Fruit fly (Drosophila melanogaster) whole organism, wandering third instar larva: ENCODE results near the gene CSN6.

ENCODE experiments used
- Dif ChIP-seq: fragments of 200-275, 200-300 bp; sonication (Bioruptor generic); optimal IDR thresholded peaks from 2 replicates; lab custom pipeline; 2018; ENCODE audit warnings: missing biosample characterization, missing genetic modification characterization; ENCODE audit not compliant: partially characterized antibody
- Hr83 ChIP-seq: fragments of 200-300 bp; sonication (Bioruptor generic); optimal IDR thresholded peaks from 2 replicates; lab custom pipeline; 2016; ENCODE audit warnings: missing biosample characterization, mild to moderate bottlenecking, missing genetic modification characterization, moderate library complexity; ENCODE audit not compliant: poor library complexity, severe bottlenecking
- Mio ChIP-seq: sonication (Bioruptor generic); optimal IDR thresholded peaks from 2 replicates; lab custom pipeline; 2016; ENCODE audit warnings: missing biosample characterization, missing genetic modification characterization
- br ChIP-seq: fragments of 200-800 bp; sonication (Bioruptor generic); optimal IDR thresholded peaks from 2 replicates; lab custom pipeline; 2016; ENCODE audit warnings: missing biosample characterization, missing genetic modification characterization
- fru ChIP-seq: fragments of 200-800 bp; sonication (Bioruptor generic); optimal IDR thresholded peaks from 3 replicates; lab custom pipeline; 2016; ENCODE audit warnings: missing biosample characterization, mild to moderate bottlenecking, missing genetic modification characterization
- h ChIP-seq: fragments of 200-800 bp; sonication (Bioruptor generic); optimal IDR thresholded peaks from 3 replicates; lab custom pipeline; 2016; ENCODE audit warnings: missing biosample characterization, mild to moderate bottlenecking, missing genetic modification characterization
- rgr ChIP-seq: fragments of 200-800 bp; sonication (Bioruptor generic); optimal IDR thresholded peaks from 3 replicates; lab custom pipeline; 2016; ENCODE audit warnings: missing biosample characterization, mild to moderate bottlenecking, missing genetic modification characterization
- sage ChIP-seq: fragments of 200-800 bp; sonication (Bioruptor generic); optimal IDR thresholded peaks from 2 replicates; lab custom pipeline; 2016; ENCODE audit warnings: missing biosample characterization, mild to moderate bottlenecking, missing genetic modification characterization
- usp ChIP-seq: fragments of >200 bp; optimal IDR thresholded peaks from 2 replicates; lab custom pipeline; 2017; ENCODE audit warnings: missing biosample characterization, missing genetic modification characterization

dm6 chr3R:22576096-22576697 lies 4.4 kb upstream of the CSN6 start:
- no peak for TF ChIP-seq fru (GFP tag; lab: Kevin White, UChicago)
- no peak for TF ChIP-seq br
- TF ChIP-seq Dif (GFP tag; lab: Kevin White, UChicago), result no peak
- no peak for TF ChIP-seq Hr83 (GFP tag; lab: Kevin White, UChicago)
- no peak for TF ChIP-seq Mio (GFP tag; lab: Kevin White, UChicago)
- TF ChIP-seq h, result no peak
- no peak for TF ChIP-seq rgr (GFP tag; lab: Kevin White, UChicago)
- no peak for TF ChIP-seq sage (GFP tag; lab: Kevin White, UChicago)
- no peak for TF ChIP-seq usp (GFP tag; lab: Kevin White, UChicago)
